Worm (Caenorhabditis elegans) whole organism, late embryonic: ENCODE measurements around the gene fbxb-106.

Source experiments
- K09A11.1 ChIP-seq: sonication (generic microtip); optimal IDR thresholded peaks from 2 replicates; lab custom pipeline; 2017; ENCODE audit warnings: antibody characterized with exemption, mild to moderate bottlenecking, missing genetic modification characterization, missing compliant biosample characterization; ENCODE audit not compliant: insufficient read depth
- dmd-4 ChIP-seq: sonication (generic microtip); optimal IDR thresholded peaks from 2 replicates; lab custom pipeline; 2016; ENCODE audit warnings: borderline replicate concordance, missing genetic modification characterization, missing compliant biosample characterization
- pag-3 ChIP-seq: sonication (generic microtip); optimal IDR thresholded peaks from 2 replicates; lab custom pipeline; 2016; ENCODE audit warnings: missing compliant biosample characterization, missing genetic modification characterization, borderline replicate concordance
- rnt-1 ChIP-seq: sonication (generic microtip); optimal IDR thresholded peaks from 2 replicates; lab custom pipeline; 2016; ENCODE audit warnings: missing genetic modification characterization, missing compliant biosample characterization
- ztf-16 ChIP-seq: sonication (generic microtip); optimal IDR thresholded peaks from 2 replicates; lab custom pipeline; 2017; ENCODE audit warnings: missing genetic modification characterization, missing compliant biosample characterization

ce11 chrII:2796431-2796830, 34.2 kb downstream of the fbxb-106 start:
- no peak for TF ChIP-seq ztf-16 (tag; lab: Kevin White, UChicago)
- no peak for TF ChIP-seq pag-3 (tag; lab: Kevin White, UChicago)
- no peak for TF ChIP-seq dmd-4 (tag; lab: Kevin White, UChicago)
- TF ChIP-seq rnt-1: no peak
- no peak for TF ChIP-seq K09A11.1 (tag; lab: Kevin White, UChicago)
